Worm (Caenorhabditis elegans) whole organism, late embryonic: ENCODE measurements around the gene K12H6.9.

Experiments
- C08G9.2 ChIP-seq: sonication (generic microtip); optimal IDR thresholded peaks from 2 replicates; lab custom pipeline; 2016; ENCODE audit warnings: mild to moderate bottlenecking, missing genetic modification characterization, moderate library complexity, missing compliant biosample characterization
- C38D4.7 ChIP-seq: fragments of 200-800 bp; sonication (Bioruptor generic); optimal IDR thresholded peaks from 2 replicates; lab custom pipeline; 2018; ENCODE audit warnings: mild to moderate bottlenecking, missing genetic modification characterization, moderate library complexity, missing compliant biosample characterization
- K02D7.2 ChIP-seq: sonication (generic microtip); optimal IDR thresholded peaks from 2 replicates; lab custom pipeline; 2017; ENCODE audit warnings: mild to moderate bottlenecking, missing genetic modification characterization, missing compliant biosample characterization
- T23F11.4 ChIP-seq: fragments of 200-800 bp; sonication (Bioruptor generic); optimal IDR thresholded peaks from 2 replicates; lab custom pipeline; 2018; ENCODE audit warnings: mild to moderate bottlenecking, missing genetic modification characterization, missing compliant biosample characterization
- ama-1 ChIP-seq: fragments of 150-350 bp; optimal IDR thresholded peaks from 2 replicates; lab custom pipeline; 2014
- ceh-14 ChIP-seq: sonication (generic microtip); optimal IDR thresholded peaks from 2 replicates; lab custom pipeline; 2016; ENCODE audit warnings: missing genotype, missing genetic modification characterization, missing compliant biosample characterization
- ceh-18 ChIP-seq: sonication (generic microtip); optimal IDR thresholded peaks from 2 replicates; lab custom pipeline; 2016; ENCODE audit warnings: missing genetic modification characterization, missing compliant biosample characterization
- ceh-22 ChIP-seq: sonication (generic microtip); optimal IDR thresholded peaks from 2 replicates; lab custom pipeline; 2017; ENCODE audit warnings: missing biosample characterization, missing genetic modification characterization
- ceh-31 ChIP-seq: sonication (generic microtip); optimal IDR thresholded peaks from 2 replicates; lab custom pipeline; 2016; ENCODE audit warnings: missing genetic modification characterization, missing compliant biosample characterization
- ceh-34 ChIP-seq: sonication (generic microtip); optimal IDR thresholded peaks from 2 replicates; lab custom pipeline; 2016; ENCODE audit warnings: mild to moderate bottlenecking, missing genetic modification characterization, missing compliant biosample characterization
- dmd-4 ChIP-seq: sonication (generic microtip); optimal IDR thresholded peaks from 2 replicates; lab custom pipeline; 2016; ENCODE audit warnings: borderline replicate concordance, missing genetic modification characterization, missing compliant biosample characterization
- dve-1 ChIP-seq: sonication (generic microtip); optimal IDR thresholded peaks from 2 replicates; lab custom pipeline; 2017; ENCODE audit warnings: antibody characterized with exemption, mild to moderate bottlenecking, missing genetic modification characterization, missing compliant biosample characterization
- elt-4 ChIP-seq: sonication (generic microtip); optimal IDR thresholded peaks from 2 replicates; lab custom pipeline; 2016; ENCODE audit warnings: missing genetic modification characterization, missing compliant biosample characterization
- ets-4 ChIP-seq: sonication (generic microtip); optimal IDR thresholded peaks from 2 replicates; lab custom pipeline; 2016; ENCODE audit warnings: missing genetic modification characterization, missing compliant biosample characterization
- fax-1 ChIP-seq: sonication (generic microtip); optimal IDR thresholded peaks from 2 replicates; lab custom pipeline; 2016; ENCODE audit warnings: missing genotype, missing genetic modification characterization, missing compliant biosample characterization
- fkh-10 ChIP-seq: fragments of 150-350 bp; optimal IDR thresholded peaks from 2 replicates; lab custom pipeline; 2014; ENCODE audit warnings: missing biosample characterization, missing genetic modification reagents, missing genetic modification characterization
- gmeb-2 ChIP-seq: sonication (generic microtip); optimal IDR thresholded peaks from 2 replicates; lab custom pipeline; 2016; ENCODE audit warnings: missing genetic modification characterization, inconsistent platforms, missing compliant biosample characterization
- hlh-6 ChIP-seq: sonication (generic microtip); optimal IDR thresholded peaks from 2 replicates; lab custom pipeline; 2016; ENCODE audit warnings: missing genotype, missing genetic modification characterization, missing compliant biosample characterization
- hlh-8 ChIP-seq: sonication (generic microtip); optimal IDR thresholded peaks from 2 replicates; lab custom pipeline; 2016; ENCODE audit warnings: missing genotype, missing genetic modification characterization, missing compliant biosample characterization
- lim-6 ChIP-seq: sonication (generic microtip); optimal IDR thresholded peaks from 2 replicates; lab custom pipeline; 2016; ENCODE audit warnings: missing genetic modification characterization, missing compliant biosample characterization
- madf-2 ChIP-seq: sonication (generic microtip); optimal IDR thresholded peaks from 2 replicates; lab custom pipeline; 2017; ENCODE audit warnings: missing genetic modification characterization, missing compliant biosample characterization
- mec-3 ChIP-seq: sonication (generic microtip); optimal IDR thresholded peaks from 2 replicates; lab custom pipeline; 2016; ENCODE audit warnings: borderline replicate concordance, missing genetic modification characterization, missing compliant biosample characterization
- nfya-1 ChIP-seq: sonication (generic microtip); optimal IDR thresholded peaks from 2 replicates; lab custom pipeline; 2017; ENCODE audit warnings: missing genetic modification characterization, mild to moderate bottlenecking, missing compliant biosample characterization, antibody characterized with exemption, moderate library complexity
- nhr-232 ChIP-seq: sonication (generic microtip); optimal IDR thresholded peaks from 2 replicates; lab custom pipeline; 2016; ENCODE audit warnings: missing genetic modification characterization, missing compliant biosample characterization
- npax-4 ChIP-seq: sonication (generic microtip); optimal IDR thresholded peaks from 2 replicates; lab custom pipeline; 2016; ENCODE audit warnings: missing genetic modification characterization, missing compliant biosample characterization
- odd-2 ChIP-seq: sonication (generic microtip); optimal IDR thresholded peaks from 2 replicates; lab custom pipeline; 2017; ENCODE audit warnings: antibody characterized with exemption, mild to moderate bottlenecking, missing genetic modification characterization, missing compliant biosample characterization
- pat-9 ChIP-seq: fragments of 200-800 bp; sonication (Bioruptor generic); optimal IDR thresholded peaks from 2 replicates; lab custom pipeline; 2018; ENCODE audit warnings: mild to moderate bottlenecking, missing genetic modification characterization, moderate library complexity, missing compliant biosample characterization
- pha-2 ChIP-seq: sonication (generic microtip); optimal IDR thresholded peaks from 2 replicates; lab custom pipeline; 2017; ENCODE audit warnings: mild to moderate bottlenecking, missing genetic modification characterization, missing compliant biosample characterization
- pqm-1 ChIP-seq: sonication (generic microtip); optimal IDR thresholded peaks from 2 replicates; lab custom pipeline; 2016; ENCODE audit warnings: missing genetic modification characterization, missing compliant biosample characterization
- ref-2 ChIP-seq: sonication (generic microtip); optimal IDR thresholded peaks from 2 replicates; lab custom pipeline; 2016; ENCODE audit warnings: missing genetic modification characterization, missing compliant biosample characterization
- rnt-1 ChIP-seq: sonication (generic microtip); optimal IDR thresholded peaks from 2 replicates; lab custom pipeline; 2016; ENCODE audit warnings: missing genetic modification characterization, missing compliant biosample characterization
- sdc-2 ChIP-seq: sonication (generic microtip); optimal IDR thresholded peaks from 2 replicates; lab custom pipeline; 2016; ENCODE audit warnings: missing genotype, missing genetic modification characterization, missing compliant biosample characterization
- syd-9 ChIP-seq: sonication (generic microtip); optimal IDR thresholded peaks from 2 replicates; lab custom pipeline; 2016; ENCODE audit warnings: mild to moderate bottlenecking, missing genetic modification characterization, moderate library complexity, missing compliant biosample characterization
- tbx-2 ChIP-seq: sonication (generic microtip); optimal IDR thresholded peaks from 2 replicates; lab custom pipeline; 2016; ENCODE audit warnings: missing genetic modification characterization, missing compliant biosample characterization
- ttx-3 ChIP-seq: sonication (generic microtip); optimal IDR thresholded peaks from 2 replicates; lab custom pipeline; 2016; ENCODE audit warnings: missing genetic modification reagents, missing genetic modification characterization, missing compliant biosample characterization
- ztf-16 ChIP-seq: sonication (generic microtip); optimal IDR thresholded peaks from 2 replicates; lab custom pipeline; 2017; ENCODE audit warnings: missing genetic modification characterization, missing compliant biosample characterization

The K12H6.9 gene

DNA sequence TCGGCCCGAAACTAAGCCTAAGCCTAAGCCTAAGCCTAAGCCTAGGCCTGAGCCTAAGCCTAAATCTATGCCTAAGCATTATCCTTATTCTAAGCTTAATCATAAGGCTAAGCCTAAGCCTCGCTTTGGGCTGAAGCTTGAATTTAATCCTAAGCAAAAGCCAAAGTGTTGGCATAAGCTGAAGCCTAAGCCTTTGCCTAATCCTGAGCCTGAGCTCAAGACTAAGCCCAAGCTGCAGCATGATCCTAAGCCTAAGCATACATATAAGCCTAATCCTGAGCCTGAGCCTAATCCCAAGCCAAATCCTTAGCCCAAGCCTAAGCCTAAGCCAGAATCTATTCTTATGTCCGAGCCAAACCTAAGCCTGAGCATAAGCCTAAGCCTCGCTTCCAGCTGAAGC, 22.3 kb downstream of the K12H6.9 start:
- no peak for TF ChIP-seq ets-4
- TF ChIP-seq dve-1 (tag; lab: Kevin White, UChicago) = peak; percentile 94

DNA sequence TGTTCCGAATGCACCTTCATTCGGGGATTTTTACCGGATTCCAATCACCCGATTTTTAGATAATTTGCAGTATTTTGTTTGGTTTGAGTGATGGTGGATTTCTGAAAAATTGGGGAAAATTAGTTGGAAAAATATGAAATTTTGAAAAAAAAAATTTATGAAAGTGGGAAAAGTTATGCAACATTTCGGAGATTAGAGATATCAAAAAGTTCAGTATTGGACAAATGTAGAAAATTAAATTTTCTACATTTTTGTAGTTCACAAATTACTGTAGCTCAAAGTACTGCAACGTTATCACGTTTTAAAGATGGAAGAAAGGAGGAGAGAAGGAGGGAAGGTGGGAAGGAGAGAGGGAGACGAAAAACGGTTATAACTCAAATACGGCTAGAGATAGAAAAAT, 28.3 kb downstream of the K12H6.9 start, which contains the start of gene ptc-3:
TSS of gene ptc-3 (minus strand) at position 101 of the 400 bp plus-strand sequence.
- TF ChIP-seq pat-9 (tag; lab: Kevin White, UChicago) = no peak
- no peak for TF ChIP-seq fax-1 (tag; lab: Kevin White, UChicago)
- no peak for TF ChIP-seq ref-2 (tag; lab: Kevin White, UChicago)
- TF ChIP-seq hlh-8 (tag; lab: Kevin White, UChicago) = no peak
- TF ChIP-seq madf-2 (tag; lab: Kevin White, UChicago) = no peak
- no peak for TF ChIP-seq pha-2 (tag; lab: Kevin White, UChicago)
- TF ChIP-seq nfya-1 (tag; lab: Kevin White, UChicago) = no peak
- TF ChIP-seq nhr-232 (tag; lab: Kevin White, UChicago) = no peak
- no peak for TF ChIP-seq rnt-1 (tag; lab: Kevin White, UChicago)
- no peak for TF ChIP-seq fkh-10 (GFP tag; lab: Kevin White, UChicago)
- no peak for TF ChIP-seq ztf-16 (tag; lab: Kevin White, UChicago)
- TF ChIP-seq mec-3 (tag; lab: Kevin White, UChicago) = no peak

DNA sequence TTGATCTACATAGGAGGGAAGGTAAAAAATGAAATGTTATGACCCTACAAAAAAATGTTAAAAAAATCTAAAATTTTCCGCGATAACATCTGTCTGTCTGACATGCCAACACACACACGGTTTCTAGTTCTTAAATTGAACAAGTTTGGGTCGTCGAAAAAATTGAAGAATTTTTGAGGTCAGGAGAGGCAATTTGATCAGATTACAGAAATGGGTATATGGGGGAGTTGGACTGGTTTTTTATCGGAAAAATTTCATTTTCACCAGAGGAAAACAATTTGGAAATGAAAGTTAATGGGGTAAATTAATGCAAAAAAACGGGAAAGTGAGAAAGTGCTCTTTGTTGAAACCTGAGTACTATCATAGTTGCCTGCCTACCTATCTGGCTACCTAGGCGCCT, 29.6 kb downstream of the K12H6.9 start:
- TF ChIP-seq ceh-22 (no peak), ceh-34 (tag; lab: Kevin White, UChicago) (no peak), ceh-14 (tag; lab: Kevin White, UChicago) (no peak), C38D4.7 (GFP tag; lab: Kevin White, UChicago) (no peak), ceh-18 (tag; lab: Kevin White, UChicago) (no peak), pqm-1 (no peak), T23F11.4 (GFP tag; lab: Kevin White, UChicago) (no peak), elt-4 (tag; lab: Kevin White, UChicago) (no peak), sdc-2 (tag; lab: Kevin White, UChicago) (no peak), madf-2 (tag; lab: Kevin White, UChicago) (no peak), odd-2 (tag; lab: Kevin White, UChicago) (no peak), C08G9.2 (tag; lab: Kevin White, UChicago) (no peak), ttx-3 (tag; lab: Kevin White, UChicago) (no peak), dmd-4 (tag; lab: Kevin White, UChicago) (no peak), tbx-2 (no peak), gmeb-2 (tag; lab: Kevin White, UChicago) (no peak), ama-1 (lab: Kevin White, UChicago) (no peak), syd-9 (tag; lab: Kevin White, UChicago) (no peak), dve-1 (tag; lab: Kevin White, UChicago) (no peak)

DNA sequence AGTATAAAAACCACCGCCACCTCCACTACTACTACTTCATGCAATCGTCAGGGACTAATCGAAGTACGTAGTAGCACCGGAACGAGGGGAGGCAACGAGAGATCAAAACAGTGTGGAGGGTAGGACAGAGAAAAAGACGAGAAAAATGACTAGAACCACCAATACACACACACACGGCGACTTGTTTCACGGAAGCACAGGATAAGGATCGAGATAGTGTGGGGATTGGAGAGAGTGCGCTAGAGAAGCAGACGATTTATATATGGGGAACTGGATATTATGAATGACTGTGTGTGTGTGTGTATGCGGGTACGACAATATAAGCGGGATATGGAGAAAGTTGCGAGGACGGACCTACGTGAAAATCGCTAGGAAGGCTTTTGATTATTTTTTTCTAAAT, 30.6 kb downstream of the K12H6.9 start:
- TF ChIP-seq hlh-6 (tag; lab: Kevin White, UChicago) (peak; percentile 11), npax-4 (tag; lab: Kevin White, UChicago) (no peak), ceh-31 (tag; lab: Kevin White, UChicago) (peak; percentile 41)

DNA sequence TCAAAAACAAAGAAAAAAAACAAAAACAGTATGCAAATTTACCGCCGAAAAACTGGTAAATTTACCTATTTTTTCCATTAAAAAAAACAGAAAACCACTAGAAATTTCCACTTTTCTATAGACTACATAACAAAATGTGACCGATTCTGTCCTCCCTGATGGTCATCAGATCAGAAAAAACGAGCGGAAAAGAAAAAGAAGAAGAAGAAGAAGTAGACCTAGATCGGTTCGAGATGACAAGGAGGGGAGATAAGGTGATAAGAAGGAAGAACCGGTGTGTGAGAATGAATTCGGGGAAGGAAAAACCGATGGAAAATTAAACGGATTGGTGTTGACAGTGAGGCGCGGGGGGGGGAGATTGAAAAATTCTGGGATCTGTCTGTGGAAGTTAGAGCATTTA, 31.9 kb downstream of the K12H6.9 start:
- TF ChIP-seq ets-4 = no peak
- no peak for TF ChIP-seq ceh-22
- no peak for TF ChIP-seq lim-6 (tag; lab: Kevin White, UChicago)
- no peak for TF ChIP-seq sdc-2 (tag; lab: Kevin White, UChicago)
- no peak for TF ChIP-seq K02D7.2 (tag; lab: Kevin White, UChicago)
- TF ChIP-seq, all 69 proteins: peak for 0
